Fruit fly (Drosophila melanogaster) whole organism, embryonic: ENCODE results near the gene CG13311.

ENCODE experiments used
- CG10565 ChIP-seq: fragments of 200-800 bp; sonication (Bioruptor generic); optimal IDR thresholded peaks from 3 replicates; lab custom pipeline; 2016; ENCODE audit warnings: missing biosample characterization, mild to moderate bottlenecking, missing genetic modification characterization
- CG11456 ChIP-seq: fragments of 200-800 bp; sonication (Bioruptor generic); IDR thresholded peaks from 3 replicates; pipeline ENCODE4 v1.3.6; 2022; ENCODE audit warnings: missing biosample characterization, missing genetic modification characterization
- CG12071 ChIP-seq: fragments of 200-800 bp; sonication (Bioruptor generic); optimal IDR thresholded peaks from 3 replicates; lab custom pipeline; 2018; ENCODE audit warnings: missing biosample characterization, mild to moderate bottlenecking, missing genetic modification characterization
- CG13775 ChIP-seq: fragments of 200-800 bp; sonication (Bioruptor generic); optimal IDR thresholded peaks from 3 replicates; lab custom pipeline; 2017; ENCODE audit warnings: missing biosample characterization, mild to moderate bottlenecking, missing genetic modification characterization
- CG15269 ChIP-seq: fragments of 200-800 bp; sonication (Bioruptor generic); optimal IDR thresholded peaks from 2 replicates; lab custom pipeline; 2018; ENCODE audit warnings: missing biosample characterization, mild to moderate bottlenecking, missing genetic modification characterization, moderate library complexity
- CG1529 ChIP-seq: fragments of 200-800 bp; sonication (Bioruptor generic); optimal IDR thresholded peaks from 3 replicates; lab custom pipeline; 2018; ENCODE audit warnings: missing biosample characterization, missing genetic modification characterization
- CG15514 ChIP-seq: fragments of 200-800 bp; sonication (Bioruptor generic); optimal IDR thresholded peaks from 3 replicates; lab custom pipeline; 2017; ENCODE audit warnings: missing biosample characterization, missing genetic modification characterization, mild to moderate bottlenecking, moderate library complexity, missing genetic modification reagents
- CG2199 ChIP-seq: fragments of 200-800 bp; sonication (Bioruptor generic); IDR thresholded peaks from 3 replicates; pipeline ENCODE4 v1.3.6; 2022; ENCODE audit warnings: missing biosample characterization, missing genetic modification characterization
- CG2202 ChIP-seq: fragments of 200-800 bp; sonication (Bioruptor generic); optimal IDR thresholded peaks from 2 replicates; lab custom pipeline; 2018; ENCODE audit warnings: missing biosample characterization, mild to moderate bottlenecking, missing genetic modification characterization
- CG2678 ChIP-seq: fragments of 200-800 bp; sonication (Bioruptor generic); optimal IDR thresholded peaks from 3 replicates; lab custom pipeline; 2019; ENCODE audit warnings: missing biosample characterization, mild to moderate bottlenecking, missing genetic modification characterization, moderate library complexity
- CG3065 ChIP-seq: fragments of 200-800 bp; sonication (Bioruptor generic); optimal IDR thresholded peaks from 2 replicates; lab custom pipeline; 2016; ENCODE audit warnings: missing biosample characterization, missing genetic modification characterization
- CG34376 ChIP-seq: fragments of 200-800 bp; sonication (Bioruptor generic); optimal IDR thresholded peaks from 2 replicates; lab custom pipeline; 2018; ENCODE audit warnings: missing biosample characterization, mild to moderate bottlenecking, missing genetic modification characterization
- CG4707 ChIP-seq: fragments of 200-800 bp; sonication (Bioruptor generic); optimal IDR thresholded peaks from 2 replicates; lab custom pipeline; 2018; ENCODE audit warnings: missing biosample characterization, mild to moderate bottlenecking, missing genetic modification characterization, moderate library complexity
- CG6272 ChIP-seq: fragments of 200-800 bp; sonication (Bioruptor generic); IDR thresholded peaks from 2 replicates; pipeline ENCODE4 v1.3.6; 2022; ENCODE audit warnings: missing biosample characterization, missing genetic modification characterization
- CG7271 ChIP-seq: fragments of 200-800 bp; sonication (Bioruptor generic); optimal IDR thresholded peaks from 2 replicates; lab custom pipeline; 2018; ENCODE audit warnings: missing biosample characterization, mild to moderate bottlenecking, missing genetic modification characterization, moderate library complexity
- CG7928 ChIP-seq: fragments of 200-800 bp; sonication (Bioruptor generic); optimal IDR thresholded peaks from 2 replicates; lab custom pipeline; 2017; ENCODE audit warnings: missing biosample characterization, mild to moderate bottlenecking, missing genetic modification characterization
- CG8359 ChIP-seq: fragments of 200-800 bp; sonication (Bioruptor generic); optimal IDR thresholded peaks from 2 replicates; lab custom pipeline; 2017; ENCODE audit warnings: missing biosample characterization, mild to moderate bottlenecking, missing genetic modification characterization, borderline replicate concordance
- CG9437 ChIP-seq: fragments of 200-800 bp; sonication (Bioruptor generic); optimal IDR thresholded peaks from 2 replicates; lab custom pipeline; 2018; ENCODE audit warnings: missing biosample characterization, mild to moderate bottlenecking, missing genetic modification characterization
- CoRest ChIP-seq: fragments of 200-800 bp; sonication (Bioruptor generic); optimal IDR thresholded peaks from 3 replicates; lab custom pipeline; 2018; ENCODE audit warnings: missing biosample characterization, mild to moderate bottlenecking, missing genetic modification characterization, moderate library complexity
- H2.0 ChIP-seq: fragments of 200-800 bp; sonication (Bioruptor generic); IDR thresholded peaks from 2 replicates; pipeline ENCODE4 v1.3.6; 2022; ENCODE audit warnings: missing biosample characterization, missing genetic modification characterization
- HLHmδ ChIP-seq: fragments of 200-800 bp; sonication (Bioruptor generic); optimal IDR thresholded peaks from 2 replicates; lab custom pipeline; 2018; ENCODE audit warnings: missing biosample characterization, mild to moderate bottlenecking, missing genetic modification characterization, moderate library complexity
- Hr39 ChIP-seq: fragments of >200 bp; optimal IDR thresholded peaks from 2 replicates; lab custom pipeline; 2017
- Hr78 ChIP-seq, 2 experiments: fragments of 200-800 bp in 1 of 2; fragments of >200 bp in 1 of 2; sonication (Bioruptor generic) in 1 of 2; optimal IDR thresholded peaks; 2 replicates each; lab custom pipeline; 2017 to 2019; ENCODE audit warnings: missing biosample characterization in 2 of 2, missing genetic modification characterization in 2 of 2, mild to moderate bottlenecking in 1 of 2, moderate library complexity in 1 of 2
- MBD-R2 ChIP-seq: fragments of 200-800 bp; sonication (Bioruptor generic); IDR thresholded peaks from 2 replicates; pipeline ENCODE4 v1.3.6; 2022; ENCODE audit warnings: missing biosample characterization, missing genetic modification characterization
- Sry-β ChIP-seq: fragments of 200-800 bp; sonication (Bioruptor generic); optimal IDR thresholded peaks from 2 replicates; lab custom pipeline; 2018; ENCODE audit warnings: missing biosample characterization, mild to moderate bottlenecking, missing genetic modification characterization, moderate library complexity
- bigmax ChIP-seq: fragments of 200-800 bp; sonication (Bioruptor generic); optimal IDR thresholded peaks from 2 replicates; lab custom pipeline; 2018; ENCODE audit warnings: missing biosample characterization, mild to moderate bottlenecking, missing genetic modification characterization
- cg ChIP-seq: fragments of 200-800 bp; sonication (Bioruptor generic); optimal IDR thresholded peaks from 3 replicates; lab custom pipeline; 2019; ENCODE audit warnings: missing biosample characterization, mild to moderate bottlenecking, missing genetic modification characterization, moderate library complexity
- crp ChIP-seq, 2 experiments: fragments of 200-800 bp; sonication (Bioruptor generic); optimal IDR thresholded peaks; 2 replicates in 1 of 2; 3 replicates in 1 of 2; lab custom pipeline; 2017; ENCODE audit warnings: missing biosample characterization in 2 of 2, missing genetic modification characterization in 2 of 2, mild to moderate bottlenecking in 1 of 2, moderate library complexity in 1 of 2
- dm ChIP-seq: fragments of 200-800 bp; sonication (Bioruptor generic); optimal IDR thresholded peaks from 3 replicates; lab custom pipeline; 2016; ENCODE audit warnings: missing biosample characterization, missing genetic modification characterization
- dmrt11E ChIP-seq: fragments of 200-800 bp; sonication (Bioruptor generic); optimal IDR thresholded peaks from 3 replicates; lab custom pipeline; 2018; ENCODE audit warnings: missing biosample characterization, mild to moderate bottlenecking, missing genetic modification characterization, moderate library complexity
- en ChIP-seq: fragments of 200-800 bp; sonication (Bioruptor generic); optimal IDR thresholded peaks from 2 replicates; lab custom pipeline; 2016; ENCODE audit warnings: missing biosample characterization, missing genetic modification characterization
- exex ChIP-seq: fragments of 200-800 bp; sonication (Bioruptor generic); optimal IDR thresholded peaks from 4 replicates; lab custom pipeline; 2018; ENCODE audit warnings: missing biosample characterization, mild to moderate bottlenecking, missing genetic modification characterization, moderate library complexity
- gfzf ChIP-seq: fragments of 200-800 bp; sonication (Bioruptor generic); optimal IDR thresholded peaks from 2 replicates; lab custom pipeline; 2016; ENCODE audit warnings: missing biosample characterization, mild to moderate bottlenecking, missing genetic modification characterization, moderate library complexity
- grn ChIP-seq: fragments of 200-800 bp; sonication (Bioruptor generic); optimal IDR thresholded peaks from 3 replicates; lab custom pipeline; 2017; ENCODE audit warnings: missing biosample characterization, missing genetic modification characterization
- gro ChIP-seq: fragments of 200-800 bp; sonication (Bioruptor generic); optimal IDR thresholded peaks from 2 replicates; lab custom pipeline; 2016; ENCODE audit warnings: missing biosample characterization, missing genetic modification characterization
- mirr ChIP-seq: fragments of 200-800 bp; sonication (Bioruptor generic); optimal IDR thresholded peaks from 3 replicates; lab custom pipeline; 2018; ENCODE audit warnings: missing biosample characterization, mild to moderate bottlenecking, missing genetic modification characterization
- nmo ChIP-seq: fragments of 200-800 bp; sonication (Bioruptor generic); optimal IDR thresholded peaks from 2 replicates; lab custom pipeline; 2018; ENCODE audit warnings: missing biosample characterization, mild to moderate bottlenecking, missing genetic modification characterization, moderate library complexity
- p53 ChIP-seq: fragments of 200-800 bp; sonication (Bioruptor generic); optimal IDR thresholded peaks from 2 replicates; lab custom pipeline; 2016; ENCODE audit warnings: missing biosample characterization, missing genetic modification characterization
- pum ChIP-seq: fragments of 200-800 bp; sonication (Bioruptor generic); optimal IDR thresholded peaks from 2 replicates; lab custom pipeline; 2016; ENCODE audit warnings: missing biosample characterization, missing genetic modification characterization
- sens ChIP-seq: fragments of 200-800 bp; sonication (Bioruptor generic); peaks from one replicate; lab custom pipeline; 2016; ENCODE audit warnings: missing biosample characterization, missing genetic modification characterization
- sima ChIP-seq: fragments of 200-800 bp; sonication (Bioruptor generic); optimal IDR thresholded peaks from 2 replicates; lab custom pipeline; 2016; ENCODE audit warnings: missing biosample characterization, missing genetic modification characterization
- sqz ChIP-seq: fragments of 200-800 bp; sonication (Bioruptor generic); optimal IDR thresholded peaks from 3 replicates; lab custom pipeline; 2018; ENCODE audit warnings: missing biosample characterization, mild to moderate bottlenecking, missing genetic modification characterization
- tio ChIP-seq: fragments of 200-800 bp; sonication (Bioruptor generic); optimal IDR thresholded peaks from 2 replicates; lab custom pipeline; 2017; ENCODE audit warnings: missing biosample characterization, missing genetic modification characterization, inconsistent platforms
- tup ChIP-seq: fragments of 200-800 bp; sonication (Bioruptor generic); optimal IDR thresholded peaks from 2 replicates; lab custom pipeline; 2016; ENCODE audit warnings: missing biosample characterization, mild to moderate bottlenecking, missing genetic modification characterization, moderate library complexity
- unc-4 ChIP-seq: fragments of 200-800 bp; sonication (Bioruptor generic); IDR thresholded peaks from 2 replicates; pipeline ENCODE4 v1.3.6; 2022; ENCODE audit warnings: missing biosample characterization, missing genetic modification characterization; ENCODE audit not compliant: partially characterized antibody

CG13311 gene

DNA sequence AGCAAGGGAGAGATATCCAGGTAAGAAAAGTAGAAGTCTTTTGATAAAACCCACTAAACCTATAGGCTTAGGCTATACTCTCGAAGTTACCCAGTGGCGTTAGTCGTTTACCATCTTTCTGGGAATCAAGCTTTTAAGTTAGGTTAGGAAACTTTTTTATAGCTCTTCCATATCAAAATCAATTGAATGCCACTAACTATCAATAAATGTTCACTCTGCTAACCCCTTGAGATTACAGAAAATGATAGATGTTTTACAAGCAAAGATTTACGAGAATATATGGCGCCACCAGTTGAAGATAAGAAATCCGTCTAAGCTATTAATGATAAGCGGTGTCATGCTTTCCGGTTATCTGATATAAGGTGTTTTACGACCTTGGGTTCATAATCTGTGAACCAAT, 14.3 kb downstream of the CG13311 start (continued):
- no peak for TF ChIP-seq unc-4 (GFP tag; lab: Robert Waterston, UW)
- no peak for TF ChIP-seq gro
- TF ChIP-seq CG2678 (tag; lab: Kevin White, UChicago), result peak; percentile 6
- no peak for TF ChIP-seq sqz (GFP tag; lab: Kevin White, UChicago)
- no peak for TF ChIP-seq CG7928 (GFP tag; lab: Kevin White, UChicago)
- no peak for TF ChIP-seq CoRest (tag; lab: Kevin White, UChicago)
- TF ChIP-seq pum (GFP tag; lab: Kevin White, UChicago), result no peak
- TF ChIP-seq CG7271 (tag; lab: Kevin White, UChicago), result no peak
- no peak for TF ChIP-seq CG6272 (GFP tag; lab: Robert Waterston, UW)
- no peak for TF ChIP-seq CG10565 (GFP tag; lab: Kevin White, UChicago)
- no peak for TF ChIP-seq crp (GFP tag; optimal IDR thresholded peaks at IDR 0.05; lab: Kevin White, UChicago)
- TF ChIP-seq cg (GFP tag; lab: Kevin White, UChicago), result no peak
- peak; percentile 59 for TF ChIP-seq bigmax (GFP tag; lab: Kevin White, UChicago)
- no peak for TF ChIP-seq CG12071 (GFP tag; lab: Kevin White, UChicago)
- peak; percentile 69 for TF ChIP-seq grn
- TF ChIP-seq H2.0, result no peak
- no peak for TF ChIP-seq gfzf
- TF ChIP-seq CG34376 (GFP tag; lab: Kevin White, UChicago), result peak; percentile 84
- no peak for TF ChIP-seq CG3065 (GFP tag; lab: Kevin White, UChicago)
- TF ChIP-seq tio, result no peak
- no peak for TF ChIP-seq CG15269 (tag; lab: Kevin White, UChicago)
- TF ChIP-seq exex (tag; lab: Kevin White, UChicago), result peak; percentile 94
- no peak for TF ChIP-seq tup (GFP tag; lab: Kevin White, UChicago)
- TF ChIP-seq HLHmδ, result no peak
- TF ChIP-seq Hr78 (GFP tag; optimal IDR thresholded peaks at IDR 0.05; lab: Kevin White, UChicago), result peak in 1 of 2 experiments; percentile 13
- TF ChIP-seq Sry-β (GFP tag; lab: Kevin White, UChicago), result no peak
- TF ChIP-seq CG2202 (tag; lab: Kevin White, UChicago), result no peak
- no peak for TF ChIP-seq CG11456
- TF ChIP-seq Hr39, result no peak
- no peak for TF ChIP-seq dmrt11E (tag; lab: Kevin White, UChicago)
- no peak for TF ChIP-seq dm
- no peak for TF ChIP-seq CG2199 (GFP tag; lab: Robert Waterston, UW)
- TF ChIP-seq mirr (GFP tag; lab: Kevin White, UChicago), result peak; percentile 33
- peak; percentile 40 for TF ChIP-seq sens (GFP tag; lab: Kevin White, UChicago)
- no peak for TF ChIP-seq sima (GFP tag; lab: Kevin White, UChicago)
- no peak for TF ChIP-seq p53 (GFP tag; lab: Kevin White, UChicago)
- TF ChIP-seq CG1529 (GFP tag; lab: Kevin White, UChicago), result no peak

DNA sequence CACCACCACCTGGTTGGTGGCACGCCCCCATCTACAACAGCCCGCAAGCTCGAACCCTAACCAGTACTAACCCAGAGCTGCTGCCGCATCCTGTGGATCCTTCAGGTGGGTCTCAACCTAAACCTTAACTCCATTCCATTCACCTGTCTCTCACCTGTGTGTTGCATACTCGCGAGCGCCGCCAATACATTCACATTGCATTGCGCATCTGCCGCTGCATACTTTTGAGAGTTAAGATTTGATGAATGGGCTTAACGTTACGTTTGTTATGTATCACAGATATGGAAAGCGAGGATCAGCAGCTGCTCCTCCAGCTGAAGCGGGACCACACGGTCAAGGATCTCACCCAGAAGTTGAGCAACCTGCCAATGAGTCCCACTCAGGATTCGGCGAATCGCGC, 14.7 kb downstream of the CG13311 start:
- no peak for TF ChIP-seq nmo
- TF ChIP-seq MBD-R2 (GFP tag; lab: Robert Waterston, UW), result 0 out of 2 replicates have a peak, but pooled peaks have one; percentile 11
- TF ChIP-seq CG15514 (GFP tag; lab: Kevin White, UChicago), result peak; percentile 14
- peak; percentile 85 for TF ChIP-seq CG8359 (GFP tag; lab: Kevin White, UChicago)
- TF ChIP-seq CG4707 (GFP tag; lab: Kevin White, UChicago), result no peak
- TF ChIP-seq CG9437 (GFP tag; lab: Kevin White, UChicago), result peak; percentile 98
- TF ChIP-seq en (GFP tag; lab: Kevin White, UChicago), result no peak
- no peak for TF ChIP-seq CG13775 (GFP tag; lab: Kevin White, UChicago)
